Fruit fly (Drosophila melanogaster): ENCODE data around the gene CG31213.

DNA sequence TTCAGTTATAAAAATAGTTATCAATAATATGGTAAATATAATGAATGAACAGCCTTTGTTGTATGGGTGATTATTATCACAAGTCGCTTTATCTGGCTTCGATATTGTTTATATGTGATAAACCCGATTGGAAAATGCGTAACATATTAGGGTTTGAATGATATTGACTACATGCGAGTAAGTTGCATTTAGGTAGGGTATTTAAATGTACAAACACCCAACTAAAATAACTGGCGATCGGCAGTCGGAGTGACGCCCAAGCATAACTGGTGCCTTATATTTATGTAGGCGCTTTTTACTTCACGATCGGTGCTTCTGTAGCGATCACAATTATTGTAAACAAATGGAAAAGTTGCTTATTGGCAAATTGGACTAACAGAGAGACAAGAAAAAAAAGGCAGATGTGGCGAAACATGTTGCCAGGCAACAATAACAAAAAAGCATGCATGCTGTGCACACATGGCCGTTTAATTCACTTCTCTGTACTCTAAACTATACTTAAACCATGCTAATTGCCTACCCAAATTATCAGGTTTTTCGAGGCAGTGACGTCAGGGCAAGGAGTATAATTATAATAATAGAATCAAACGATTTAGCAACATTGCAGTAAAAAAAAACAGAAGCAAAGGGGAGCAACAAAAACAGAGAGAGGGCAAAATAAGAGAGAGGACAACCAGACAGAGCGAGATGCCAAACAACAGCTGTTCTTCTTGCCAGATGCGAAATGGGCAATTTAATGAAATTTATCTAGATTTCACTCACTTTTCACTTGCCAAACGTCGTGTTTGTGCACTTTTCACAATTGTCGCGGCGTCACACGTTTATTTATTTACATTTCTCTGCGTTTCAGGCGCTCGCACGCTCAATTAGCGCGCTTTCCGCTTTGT lies 34.9 kb downstream of the CG31213 start:
- TF ChIP-seq ovo (GFP tag; optimal IDR thresholded peaks at IDR 0.05) (no peak), bab1 (GFP tag; optimal IDR thresholded peaks at IDR 0.05) (no peak), cic (GFP tag; optimal IDR thresholded peaks at IDR 0.05) (no peak), pad (GFP tag; optimal IDR thresholded peaks at IDR 0.05) (peak; percentile 57), CG14711 (tag; optimal IDR thresholded peaks at IDR 0.05) (no peak), Mnt (GFP tag; optimal IDR thresholded peaks at IDR 0.05) (no peak), CG7101 (tag; optimal IDR thresholded peaks at IDR 0.05) (no peak), CG5204 (GFP tag; optimal IDR thresholded peaks at IDR 0.05) (no peak), kay (GFP tag; ENCODE audit: borderline replicate concordance) (peak; percentile 20)

Data from whole organism, adult.